Worm (Caenorhabditis elegans) whole organism, late embryonic: ENCODE data around the gene T04B2.8.

ENCODE experiments used
- F13H6.1 ChIP-seq: sonication (generic microtip); optimal IDR thresholded peaks from 2 replicates; lab custom pipeline; 2016; ENCODE audit warnings: missing genetic modification characterization, missing compliant biosample characterization
- Y22D7AL.16 ChIP-seq: sonication (generic microtip); optimal IDR thresholded peaks from 2 replicates; lab custom pipeline; 2016; ENCODE audit warnings: missing genetic modification characterization, missing compliant biosample characterization
- ama-1 ChIP-seq: fragments of 150-350 bp; optimal IDR thresholded peaks from 2 replicates; lab custom pipeline; 2014
- ceh-14 ChIP-seq: sonication (generic microtip); optimal IDR thresholded peaks from 2 replicates; lab custom pipeline; 2016; ENCODE audit warnings: missing genotype, missing genetic modification characterization, missing compliant biosample characterization
- ceh-19 ChIP-seq: fragments of 200-800 bp; sonication (Bioruptor generic); optimal IDR thresholded peaks from 2 replicates; lab custom pipeline; 2018; ENCODE audit warnings: mild to moderate bottlenecking, missing genetic modification characterization, missing compliant biosample characterization
- ceh-24 ChIP-seq: sonication (generic microtip); optimal IDR thresholded peaks from 2 replicates; lab custom pipeline; 2016; ENCODE audit warnings: mild to moderate bottlenecking, missing genetic modification characterization, missing compliant biosample characterization
- ceh-31 ChIP-seq: sonication (generic microtip); optimal IDR thresholded peaks from 2 replicates; lab custom pipeline; 2016; ENCODE audit warnings: missing genetic modification characterization, missing compliant biosample characterization
- ceh-34 ChIP-seq: sonication (generic microtip); optimal IDR thresholded peaks from 2 replicates; lab custom pipeline; 2016; ENCODE audit warnings: mild to moderate bottlenecking, missing genetic modification characterization, missing compliant biosample characterization
- ceh-45 ChIP-seq: fragments of 200-800 bp; sonication (Bioruptor generic); IDR thresholded peaks from 2 replicates; pipeline ENCODE4 v1.3.6; 2022; ENCODE audit warnings: missing genetic modification reagents, missing genetic modification characterization, missing compliant biosample characterization
- ceh-6 ChIP-seq: fragments of 200-800 bp; sonication (Bioruptor generic); optimal IDR thresholded peaks from 2 replicates; lab custom pipeline; 2018; ENCODE audit warnings: mild to moderate bottlenecking, missing genetic modification characterization, missing compliant biosample characterization
- ceh-9 ChIP-seq: sonication (generic microtip); optimal IDR thresholded peaks from 2 replicates; lab custom pipeline; 2016; ENCODE audit warnings: mild to moderate bottlenecking, missing genetic modification characterization, inconsistent platforms, missing compliant biosample characterization
- che-1 ChIP-seq: sonication (generic microtip); optimal IDR thresholded peaks from 2 replicates; lab custom pipeline; 2016; ENCODE audit warnings: mild to moderate bottlenecking, missing genetic modification characterization, missing compliant biosample characterization
- elt-2 ChIP-seq: sonication (generic microtip); optimal IDR thresholded peaks from 2 replicates; lab custom pipeline; 2016; ENCODE audit warnings: missing genetic modification reagents, missing genetic modification characterization, missing compliant biosample characterization
- elt-4 ChIP-seq: sonication (generic microtip); optimal IDR thresholded peaks from 2 replicates; lab custom pipeline; 2016; ENCODE audit warnings: missing genetic modification characterization, missing compliant biosample characterization
- eyg-1 ChIP-seq: sonication (generic microtip); optimal IDR thresholded peaks from 2 replicates; lab custom pipeline; 2016; ENCODE audit warnings: missing genotype, missing genetic modification characterization, missing compliant biosample characterization
- fkh-10 ChIP-seq: fragments of 150-350 bp; optimal IDR thresholded peaks from 2 replicates; lab custom pipeline; 2014; ENCODE audit warnings: missing biosample characterization, missing genetic modification reagents, missing genetic modification characterization
- fkh-6 ChIP-seq: sonication (generic microtip); optimal IDR thresholded peaks from 2 replicates; lab custom pipeline; 2016; ENCODE audit warnings: missing genetic modification characterization, missing compliant biosample characterization
- hlh-13 ChIP-seq: fragments of 200-800 bp; sonication (Bioruptor generic); optimal IDR thresholded peaks from 2 replicates; lab custom pipeline; 2018; ENCODE audit warnings: mild to moderate bottlenecking, missing genetic modification characterization, missing compliant biosample characterization
- hlh-15 ChIP-seq: sonication (generic microtip); optimal IDR thresholded peaks from 2 replicates; lab custom pipeline; 2016; ENCODE audit warnings: missing genetic modification characterization, missing compliant biosample characterization
- hlh-30 ChIP-seq: sonication (generic microtip); optimal IDR thresholded peaks from 2 replicates; lab custom pipeline; 2017; ENCODE audit warnings: antibody characterized with exemption, missing genetic modification characterization, missing compliant biosample characterization; ENCODE audit not compliant: insufficient read depth
- hlh-6 ChIP-seq: sonication (generic microtip); optimal IDR thresholded peaks from 2 replicates; lab custom pipeline; 2016; ENCODE audit warnings: missing genotype, missing genetic modification characterization, missing compliant biosample characterization
- lim-6 ChIP-seq: sonication (generic microtip); optimal IDR thresholded peaks from 2 replicates; lab custom pipeline; 2016; ENCODE audit warnings: missing genetic modification characterization, missing compliant biosample characterization
- madf-2 ChIP-seq: sonication (generic microtip); optimal IDR thresholded peaks from 2 replicates; lab custom pipeline; 2017; ENCODE audit warnings: missing genetic modification characterization, missing compliant biosample characterization
- mec-3 ChIP-seq: sonication (generic microtip); optimal IDR thresholded peaks from 2 replicates; lab custom pipeline; 2016; ENCODE audit warnings: borderline replicate concordance, missing genetic modification characterization, missing compliant biosample characterization
- nfya-1 ChIP-seq: sonication (generic microtip); optimal IDR thresholded peaks from 2 replicates; lab custom pipeline; 2017; ENCODE audit warnings: missing genetic modification characterization, mild to moderate bottlenecking, missing compliant biosample characterization, antibody characterized with exemption, moderate library complexity
- nhr-11 ChIP-seq: fragments of 150-350 bp; optimal IDR thresholded peaks from 2 replicates; lab custom pipeline; 2014; ENCODE audit warnings: missing biosample characterization, missing genetic modification characterization
- nhr-232 ChIP-seq: sonication (generic microtip); optimal IDR thresholded peaks from 2 replicates; lab custom pipeline; 2016; ENCODE audit warnings: missing genetic modification characterization, missing compliant biosample characterization
- pag-3 ChIP-seq: sonication (generic microtip); optimal IDR thresholded peaks from 2 replicates; lab custom pipeline; 2016; ENCODE audit warnings: missing compliant biosample characterization, missing genetic modification characterization, borderline replicate concordance
- pax-1 ChIP-seq: fragments of 150-350 bp; optimal IDR thresholded peaks from 2 replicates; lab custom pipeline; 2014; ENCODE audit warnings: missing biosample characterization, missing genetic modification characterization
- pha-2 ChIP-seq: sonication (generic microtip); optimal IDR thresholded peaks from 2 replicates; lab custom pipeline; 2017; ENCODE audit warnings: mild to moderate bottlenecking, missing genetic modification characterization, missing compliant biosample characterization
- sdc-2 ChIP-seq: sonication (generic microtip); optimal IDR thresholded peaks from 2 replicates; lab custom pipeline; 2016; ENCODE audit warnings: missing genotype, missing genetic modification characterization, missing compliant biosample characterization
- syd-9 ChIP-seq: sonication (generic microtip); optimal IDR thresholded peaks from 2 replicates; lab custom pipeline; 2016; ENCODE audit warnings: mild to moderate bottlenecking, missing genetic modification characterization, moderate library complexity, missing compliant biosample characterization
- tbx-2 ChIP-seq: sonication (generic microtip); optimal IDR thresholded peaks from 2 replicates; lab custom pipeline; 2016; ENCODE audit warnings: missing genetic modification characterization, missing compliant biosample characterization
- unc-3 ChIP-seq, 2 experiments: fragments of 200-800 bp in 1 of 2; sonication (Bioruptor generic) in 1 of 2; sonication (generic microtip) in 1 of 2; conservative IDR thresholded peaks in 1 of 2; optimal IDR thresholded peaks in 1 of 2; 2 replicates each; pipeline versions ENCODE4 v1.3.6 to Lab custom; 2016 to 2022; ENCODE audit warnings: missing compliant biosample characterization in 2 of 2, missing genetic modification characterization in 2 of 2, missing genetic modification reagents in 1 of 2
- unc-42 ChIP-seq: sonication (generic microtip); optimal IDR thresholded peaks from 2 replicates; lab custom pipeline; 2016; ENCODE audit warnings: missing genotype, missing genetic modification characterization, missing compliant biosample characterization
- unc-55 ChIP-seq: sonication (generic microtip); optimal IDR thresholded peaks from 2 replicates; lab custom pipeline; 2017; ENCODE audit warnings: missing biosample characterization, missing genetic modification reagents, missing genetic modification characterization
- unc-86 ChIP-seq: sonication (generic microtip); optimal IDR thresholded peaks from 2 replicates; lab custom pipeline; 2016; ENCODE audit warnings: missing genetic modification characterization, missing compliant biosample characterization
- zip-5 ChIP-seq: sonication (generic microtip); optimal IDR thresholded peaks from 2 replicates; lab custom pipeline; 2016; ENCODE audit warnings: missing genetic modification characterization, missing compliant biosample characterization
- ztf-16 ChIP-seq: sonication (generic microtip); optimal IDR thresholded peaks from 2 replicates; lab custom pipeline; 2017; ENCODE audit warnings: missing genetic modification characterization, missing compliant biosample characterization

Gene T04B2.8

DNA sequence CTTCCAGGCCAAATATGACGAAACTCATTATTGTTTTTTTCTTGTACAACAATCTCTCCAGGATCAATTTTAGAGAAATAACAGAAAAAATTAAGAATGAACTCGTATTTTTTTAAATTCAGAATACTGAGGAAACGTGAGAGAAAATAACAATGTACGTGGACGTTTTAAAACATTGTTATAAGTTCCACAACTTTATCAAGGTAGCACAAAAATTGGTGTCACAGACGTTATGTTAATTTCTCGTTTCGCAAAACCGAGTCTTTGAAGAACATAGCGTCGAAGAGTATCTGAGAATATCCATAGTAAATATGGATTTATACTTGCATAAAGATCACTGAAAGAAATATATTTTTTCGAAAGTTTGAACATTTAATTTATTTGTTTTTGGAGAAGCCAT is at the start of gene T04B2.8:
TSS of gene T04B2.8 (minus strand) at position 101 of the 400 bp plus-strand sequence.
- TF ChIP-seq mec-3 (tag; lab: Kevin White, UChicago) = no peak
- TF ChIP-seq Y22D7AL.16 (tag; lab: Kevin White, UChicago) = no peak
- no peak for TF ChIP-seq sdc-2 (tag; lab: Kevin White, UChicago)
- TF ChIP-seq nhr-232 (tag; lab: Kevin White, UChicago) = no peak
- no peak for TF ChIP-seq hlh-30
- no peak for TF ChIP-seq lim-6 (tag; lab: Kevin White, UChicago)
- TF ChIP-seq pax-1 = no peak
- no peak for TF ChIP-seq F13H6.1 (tag; lab: Kevin White, UChicago)
- TF ChIP-seq, all 69 proteins: peak for 0

DNA sequence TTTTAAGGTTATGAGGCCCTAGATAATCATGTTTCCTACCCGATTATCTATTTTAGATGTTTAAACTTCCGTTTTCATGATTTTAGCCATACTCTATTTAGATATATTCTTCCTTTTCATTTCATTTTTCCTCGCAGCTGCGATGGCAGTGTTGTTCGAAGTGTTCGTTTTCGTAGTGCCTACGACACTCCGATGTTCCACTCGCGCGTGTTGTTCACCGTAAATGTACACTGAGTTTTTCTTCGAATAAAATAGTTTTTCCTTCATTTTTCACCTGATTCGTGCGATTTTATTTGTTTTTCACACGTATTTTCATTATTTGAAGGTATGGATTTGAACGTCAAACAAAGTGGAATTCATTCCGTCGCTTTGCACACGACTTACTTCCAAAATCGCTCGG is 45.9 kb upstream of the T04B2.8 start, which contains the start of gene dis-3:
TSS of gene dis-3 (plus strand) at position 322 of the 400 bp plus-strand sequence.
- TF ChIP-seq unc-86 (tag; lab: Kevin White, UChicago) = no peak
- no peak for TF ChIP-seq ceh-31 (tag; lab: Kevin White, UChicago)
- TF ChIP-seq ceh-6 = no peak
- TF ChIP-seq fkh-6 (tag; lab: Kevin White, UChicago) = no peak
- TF ChIP-seq ama-1 (lab: Kevin White, UChicago) = no peak
- no peak for TF ChIP-seq eyg-1 (tag; lab: Kevin White, UChicago)
- TF ChIP-seq unc-42 = no peak
- TF ChIP-seq hlh-15 (tag; lab: Kevin White, UChicago) = no peak
- TF ChIP-seq nhr-232 (tag; lab: Kevin White, UChicago) = no peak
- no peak for TF ChIP-seq pha-2
- TF ChIP-seq zip-5 = no peak
- TF ChIP-seq ceh-14 (tag; lab: Kevin White, UChicago) = no peak
- TF ChIP-seq fkh-10 (GFP tag; lab: Kevin White, UChicago) = no peak
- TF ChIP-seq pag-3 (tag; lab: Kevin White, UChicago) = no peak
- no peak for TF ChIP-seq che-1
- TF ChIP-seq unc-3 (GFP tag; conservative IDR thresholded peaks at IDR 0.05; lab: Robert Waterston, UW) = no peak
- TF ChIP-seq unc-3 (tag; optimal IDR thresholded peaks at IDR 0.05; lab: Kevin White, UChicago) = no peak
- TF ChIP-seq hlh-30 = no peak
- TF ChIP-seq ceh-34 (tag; lab: Kevin White, UChicago) = no peak

DNA sequence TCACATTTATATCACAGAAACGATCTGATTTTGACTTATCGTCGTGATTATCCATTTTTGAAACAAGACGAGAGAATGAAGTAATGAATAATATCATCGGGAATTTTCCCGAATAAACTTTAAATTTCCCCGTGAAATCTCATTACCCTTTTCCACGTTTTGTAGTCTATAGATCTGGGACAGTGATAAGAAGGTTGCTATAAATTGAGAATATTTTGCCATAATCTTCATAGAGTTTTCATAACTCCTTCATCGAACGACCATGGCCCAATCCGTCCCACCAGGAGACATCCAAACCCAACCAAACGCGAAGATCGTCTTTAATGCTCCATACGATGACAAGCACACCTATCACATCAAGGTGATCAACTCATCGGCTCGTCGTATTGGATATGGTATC is 44.2 kb upstream of the T04B2.8 start, which contains the start of the genes C04G2.5 and msp-36:
TSS of gene C04G2.5 (minus strand) at position 101 of the 400 bp plus-strand sequence.
TSS of gene msp-36 (plus strand) at position 263 of the 400 bp plus-strand sequence.
- no peak for TF ChIP-seq hlh-6 (tag; lab: Kevin White, UChicago)
- TF ChIP-seq ceh-9 (tag; lab: Kevin White, UChicago) = no peak
- TF ChIP-seq ceh-19 (GFP tag; lab: Kevin White, UChicago) = no peak
- TF ChIP-seq ceh-14 (tag; lab: Kevin White, UChicago) = no peak
- TF ChIP-seq nfya-1 (tag; lab: Kevin White, UChicago) = no peak
- no peak for TF ChIP-seq hlh-13 (GFP tag; lab: Kevin White, UChicago)
- TF ChIP-seq unc-86 (tag; lab: Kevin White, UChicago) = no peak
- no peak for TF ChIP-seq elt-4
- TF ChIP-seq ceh-24 = no peak
- no peak for TF ChIP-seq unc-55 (GFP tag; lab: Kevin White, UChicago)
- no peak for TF ChIP-seq elt-2 (tag; lab: Kevin White, UChicago)
- TF ChIP-seq ztf-16 (tag; lab: Kevin White, UChicago) = no peak
- TF ChIP-seq eyg-1 (tag; lab: Kevin White, UChicago) = no peak
- TF ChIP-seq ceh-45 = no peak
- no peak for TF ChIP-seq syd-9 (tag; lab: Kevin White, UChicago)
- TF ChIP-seq ceh-34 (tag; lab: Kevin White, UChicago) = no peak
- no peak for TF ChIP-seq nhr-11
- TF ChIP-seq tbx-2 (tag; lab: Kevin White, UChicago) = no peak
- TF ChIP-seq madf-2 (tag; lab: Kevin White, UChicago) = no peak
- TF ChIP-seq, all 69 proteins: peak for 0
